Fruit fly (Drosophila melanogaster) whole organism, embryonic: ENCODE results near the gene CG3097.

ENCODE experiments used
- Antp ChIP-seq: fragments of 200-800 bp; sonication (Bioruptor generic); optimal IDR thresholded peaks from 3 replicates; lab custom pipeline; 2016; ENCODE audit warnings: missing biosample characterization, missing genetic modification characterization
- CG10209 ChIP-seq: fragments of 200-800 bp; sonication (Bioruptor generic); optimal IDR thresholded peaks from 3 replicates; lab custom pipeline; 2017; ENCODE audit warnings: missing biosample characterization, mild to moderate bottlenecking, missing genetic modification characterization, missing genetic modification reagents
- CG11695 ChIP-seq: fragments of 200-800 bp; sonication (Bioruptor generic); IDR thresholded peaks from 3 replicates; pipeline ENCODE4 v1.3.6; 2022; ENCODE audit warnings: missing biosample characterization, missing genetic modification characterization
- CG12769 ChIP-seq: fragments of 200-800 bp; sonication (Bioruptor generic); optimal IDR thresholded peaks from 2 replicates; lab custom pipeline; 2019; ENCODE audit warnings: missing biosample characterization, mild to moderate bottlenecking, missing genetic modification characterization, moderate library complexity
- CG13424 ChIP-seq: fragments of 200-800 bp; sonication (Bioruptor generic); optimal IDR thresholded peaks from 2 replicates; lab custom pipeline; 2019; ENCODE audit warnings: missing biosample characterization, mild to moderate bottlenecking, missing genetic modification characterization, moderate library complexity
- CG13894 ChIP-seq: fragments of 200-800 bp; sonication (Bioruptor generic); optimal IDR thresholded peaks from 3 replicates; lab custom pipeline; 2018; ENCODE audit warnings: missing biosample characterization, mild to moderate bottlenecking, missing genetic modification characterization, moderate library complexity
- CG15696 ChIP-seq: fragments of 200-800 bp; sonication (Bioruptor generic); optimal IDR thresholded peaks from 2 replicates; lab custom pipeline; 2019; ENCODE audit warnings: missing biosample characterization, mild to moderate bottlenecking, missing genetic modification characterization, moderate library complexity
- CG17359 ChIP-seq: fragments of 200-800 bp; sonication (Bioruptor generic); optimal IDR thresholded peaks from 3 replicates; lab custom pipeline; 2018; ENCODE audit warnings: missing biosample characterization, mild to moderate bottlenecking, missing genetic modification characterization, moderate library complexity
- CG17912 ChIP-seq: fragments of 200-800 bp; sonication (Bioruptor generic); optimal IDR thresholded peaks from 2 replicates; lab custom pipeline; 2018; ENCODE audit warnings: missing biosample characterization, mild to moderate bottlenecking, missing genetic modification characterization
- CG18764 ChIP-seq: fragments of 200-800 bp; sonication (Bioruptor generic); optimal IDR thresholded peaks from 3 replicates; lab custom pipeline; 2016; ENCODE audit warnings: missing biosample characterization, missing genetic modification characterization
- CG3847 ChIP-seq: fragments of 200-800 bp; sonication (Bioruptor generic); IDR thresholded peaks from 2 replicates; pipeline ENCODE4 v1.3.6; 2022; ENCODE audit warnings: missing biosample characterization, missing genetic modification characterization
- CG3995 ChIP-seq: fragments of 200-800 bp; sonication (Bioruptor generic); optimal IDR thresholded peaks from 3 replicates; lab custom pipeline; 2016; ENCODE audit warnings: missing biosample characterization, missing genetic modification characterization
- CG4854 ChIP-seq: fragments of 200-800 bp; sonication (Bioruptor generic); optimal IDR thresholded peaks from 2 replicates; lab custom pipeline; 2016; ENCODE audit warnings: missing biosample characterization, missing genetic modification characterization, inconsistent platforms
- CG5180 ChIP-seq: fragments of 200-800 bp; sonication (Bioruptor generic); optimal IDR thresholded peaks from 3 replicates; lab custom pipeline; 2017; ENCODE audit warnings: missing biosample characterization, missing genetic modification characterization, mild to moderate bottlenecking, moderate library complexity, missing genetic modification reagents
- CG6175 ChIP-seq: fragments of 200-800 bp; sonication (Bioruptor generic); IDR thresholded peaks from 3 replicates; pipeline ENCODE4 v1.3.6; 2022; ENCODE audit warnings: missing biosample characterization, missing genetic modification characterization
- CG6683 ChIP-seq: fragments of 200-800 bp; sonication (Bioruptor generic); optimal IDR thresholded peaks from 2 replicates; lab custom pipeline; 2017; ENCODE audit warnings: missing biosample characterization, mild to moderate bottlenecking, missing genetic modification characterization, missing genetic modification reagents
- CG8290 ChIP-seq, 3 experiments: fragments of 200-800 bp; sonication (Bioruptor generic); optimal IDR thresholded peaks; 2 replicates each; lab custom pipeline; 2016 to 2019; ENCODE audit warnings: missing biosample characterization in 3 of 3, missing genetic modification characterization in 3 of 3, mild to moderate bottlenecking in 2 of 3, moderate library complexity in 1 of 3
- CG8944 ChIP-seq: fragments of 200-800 bp; sonication (Bioruptor generic); optimal IDR thresholded peaks from 3 replicates; lab custom pipeline; 2016; ENCODE audit warnings: missing biosample characterization, missing genetic modification characterization
- Deaf1 ChIP-seq: fragments of 200-800 bp; optimal IDR thresholded peaks from 3 replicates; lab custom pipeline; 2019; ENCODE audit warnings: missing biosample characterization, mild to moderate bottlenecking, missing genetic modification characterization, moderate library complexity
- HLH4C ChIP-seq: fragments of 200-800 bp; sonication (Bioruptor generic); IDR thresholded peaks from 3 replicates; pipeline ENCODE4 v1.3.6; 2022; ENCODE audit warnings: missing biosample characterization, missing genetic modification characterization; ENCODE audit not compliant: partially characterized antibody
- Hand ChIP-seq: fragments of 200-800 bp; sonication (Bioruptor generic); optimal IDR thresholded peaks from 2 replicates; lab custom pipeline; 2017; ENCODE audit warnings: mild to moderate bottlenecking, missing biosample characterization, missing genetic modification reagents, missing genetic modification characterization
- Hmr ChIP-seq: fragments of 200-800 bp; sonication (Bioruptor generic); optimal IDR thresholded peaks from 3 replicates; lab custom pipeline; 2017; ENCODE audit warnings: mild to moderate bottlenecking, missing biosample characterization, missing genetic modification reagents, missing genetic modification characterization
- Hmx ChIP-seq: fragments of 200-800 bp; sonication (Bioruptor generic); optimal IDR thresholded peaks from 2 replicates; lab custom pipeline; 2016; ENCODE audit warnings: missing biosample characterization, missing genetic modification characterization
- Hr51 ChIP-seq, 2 experiments: fragments of 200-800 bp; sonication (Bioruptor generic); optimal IDR thresholded peaks; 2 replicates in 1 of 2; 3 replicates in 1 of 2; lab custom pipeline; 2016 to 2018; ENCODE audit warnings: missing biosample characterization in 2 of 2, missing genetic modification characterization in 2 of 2, mild to moderate bottlenecking in 1 of 2, moderate library complexity in 1 of 2
- Lhr ChIP-seq: fragments of 200-800 bp; sonication (Bioruptor generic); optimal IDR thresholded peaks from 3 replicates; lab custom pipeline; 2017; ENCODE audit warnings: mild to moderate bottlenecking, missing biosample characterization, missing genetic modification reagents, missing genetic modification characterization
- MBD-R2 ChIP-seq: fragments of 200-800 bp; sonication (Bioruptor generic); IDR thresholded peaks from 2 replicates; pipeline ENCODE4 v1.3.6; 2022; ENCODE audit warnings: missing biosample characterization, missing genetic modification characterization
- Myb ChIP-seq: fragments of 200-800 bp; sonication (Bioruptor generic); optimal IDR thresholded peaks from 2 replicates; lab custom pipeline; 2016; ENCODE audit warnings: missing biosample characterization, missing genetic modification characterization
- Nf-YB ChIP-seq: fragments of 200-800 bp; sonication (Bioruptor generic); optimal IDR thresholded peaks from 3 replicates; lab custom pipeline; 2019; ENCODE audit warnings: missing biosample characterization, mild to moderate bottlenecking, missing genetic modification characterization, moderate library complexity
- Oli ChIP-seq: fragments of 200-800 bp; sonication (Bioruptor generic); optimal IDR thresholded peaks from 2 replicates; lab custom pipeline; 2018; ENCODE audit warnings: missing biosample characterization, mild to moderate bottlenecking, missing genetic modification characterization, moderate library complexity
- Sox102F ChIP-seq: fragments of 200-800 bp; sonication (Bioruptor generic); optimal IDR thresholded peaks from 2 replicates; lab custom pipeline; 2018; ENCODE audit warnings: missing biosample characterization, mild to moderate bottlenecking, missing genetic modification characterization, moderate library complexity
- Ssrp ChIP-seq: fragments of 200-800 bp; sonication (Bioruptor generic); optimal IDR thresholded peaks from 2 replicates; lab custom pipeline; 2018; ENCODE audit warnings: missing biosample characterization, mild to moderate bottlenecking, missing genetic modification characterization, moderate library complexity
- ara ChIP-seq: fragments of 200-800 bp; sonication (Bioruptor generic); IDR thresholded peaks from 2 replicates; pipeline ENCODE4 v1.3.6; 2022; ENCODE audit warnings: missing biosample characterization, missing genetic modification characterization
- dpn ChIP-seq, 2 experiments: fragments of 200-800 bp; sonication (Bioruptor generic); optimal IDR thresholded peaks; 3 replicates each; lab custom pipeline; 2016; ENCODE audit warnings: missing biosample characterization in 2 of 2, missing genetic modification characterization in 2 of 2
- gfzf ChIP-seq: fragments of 200-800 bp; sonication (Bioruptor generic); optimal IDR thresholded peaks from 2 replicates; lab custom pipeline; 2016; ENCODE audit warnings: missing biosample characterization, mild to moderate bottlenecking, missing genetic modification characterization, moderate library complexity
- kah ChIP-seq: fragments of 200-800 bp; sonication (Bioruptor generic); optimal IDR thresholded peaks from 2 replicates; lab custom pipeline; 2018; ENCODE audit warnings: missing biosample characterization, mild to moderate bottlenecking, missing genetic modification characterization
- nau ChIP-seq: fragments of 200-800 bp; sonication (Bioruptor generic); optimal IDR thresholded peaks from 3 replicates; lab custom pipeline; 2017; ENCODE audit warnings: missing biosample characterization, mild to moderate bottlenecking, missing genetic modification characterization, missing genetic modification reagents
- nom ChIP-seq: fragments of 200-800 bp; sonication (Bioruptor generic); optimal IDR thresholded peaks from 2 replicates; lab custom pipeline; 2017; ENCODE audit warnings: missing biosample characterization, missing genetic modification characterization, mild to moderate bottlenecking, moderate library complexity, missing genetic modification reagents
- odd ChIP-seq: fragments of 200-800 bp; sonication (Bioruptor generic); optimal IDR thresholded peaks from 2 replicates; lab custom pipeline; 2017; ENCODE audit warnings: missing biosample characterization, mild to moderate bottlenecking, missing genetic modification characterization
- org-1 ChIP-seq: fragments of 200-800 bp; sonication (Bioruptor generic); optimal IDR thresholded peaks from 2 replicates; lab custom pipeline; 2017; ENCODE audit warnings: missing biosample characterization, missing genetic modification characterization
- pb ChIP-seq: fragments of 200-800 bp; sonication (Bioruptor generic); optimal IDR thresholded peaks from 3 replicates; lab custom pipeline; 2016; ENCODE audit warnings: missing biosample characterization, missing genetic modification characterization
- pros ChIP-seq: fragments of 200-800 bp; sonication (Bioruptor generic); optimal IDR thresholded peaks from 3 replicates; lab custom pipeline; 2019; ENCODE audit warnings: missing biosample characterization, mild to moderate bottlenecking, missing genetic modification characterization, moderate library complexity
- ranshi ChIP-seq: fragments of 200-800 bp; sonication (Bioruptor generic); IDR thresholded peaks from 2 replicates; pipeline ENCODE4 v1.3.6; 2022; ENCODE audit warnings: missing biosample characterization, missing genetic modification characterization
- run ChIP-seq: fragments of 200-800 bp; sonication (Bioruptor generic); optimal IDR thresholded peaks from 3 replicates; lab custom pipeline; 2018; ENCODE audit warnings: missing biosample characterization, mild to moderate bottlenecking, missing genetic modification characterization
- sr ChIP-seq: fragments of 200-800 bp; sonication (Bioruptor generic); IDR thresholded peaks from 3 replicates; pipeline ENCODE4 v1.3.6; 2022; ENCODE audit warnings: missing biosample characterization, missing genetic modification characterization
- tio ChIP-seq: fragments of 200-800 bp; sonication (Bioruptor generic); optimal IDR thresholded peaks from 2 replicates; lab custom pipeline; 2017; ENCODE audit warnings: missing biosample characterization, missing genetic modification characterization, inconsistent platforms
- tx ChIP-seq: fragments of 200-800 bp; sonication (Bioruptor generic); optimal IDR thresholded peaks from 2 replicates; lab custom pipeline; 2016; ENCODE audit warnings: missing biosample characterization, missing genetic modification characterization
- z ChIP-seq: fragments of 200-800 bp; sonication (Bioruptor generic); IDR thresholded peaks from 3 replicates; pipeline ENCODE4 v1.3.6; 2022; ENCODE audit warnings: missing biosample characterization, missing genetic modification characterization

Gene CG3097

dm6 chrX:5735268-5735941, 35.2 kb downstream of the CG3097 start (continued):
- TF ChIP-seq Hr51 (GFP tag; optimal IDR thresholded peaks at IDR 0.05; lab: Kevin White, UChicago) (peak; percentile 22 to 84), CG17912 (GFP tag; lab: Kevin White, UChicago) (no peak), Antp (peak; percentile 43), pros (GFP tag; lab: Kevin White, UChicago) (no peak), CG18764 (GFP tag; lab: Kevin White, UChicago) (peak; percentile 26), CG13424 (tag; lab: Kevin White, UChicago) (peak; percentile 84), z (GFP tag; lab: Robert Waterston, UW) (no peak), odd (GFP tag; lab: Kevin White, UChicago) (peak; percentile 50), CG17359 (peak; percentile 82), nau (GFP tag; lab: Kevin White, UChicago) (peak; percentile 31), sr (GFP tag; lab: Robert Waterston, UW) (0 out of 3 replicates have a peak, but pooled peaks have one; percentile 42), Myb (GFP tag; lab: Kevin White, UChicago) (peak; percentile 18), CG3995 (GFP tag; lab: Kevin White, UChicago) (peak; percentile 8), CG10209 (peak; percentile 64), ara (GFP tag; lab: Robert Waterston, UW) (peak; percentile 77), CG8944 (GFP tag; lab: Kevin White, UChicago) (no peak), CG3847 (peak; percentile 72), CG6175 (GFP tag; lab: Robert Waterston, UW) (0 out of 3 replicates have a peak, but pooled peaks have one; percentile 25), pb (no peak), Hand (GFP tag; lab: Kevin White, UChicago) (peak; percentile 59), kah (GFP tag; lab: Kevin White, UChicago) (peak; percentile 43), CG15696 (peak; percentile 9), ranshi (GFP tag; lab: Robert Waterston, UW) (peak; percentile 73), org-1 (GFP tag; lab: Kevin White, UChicago) (peak; percentile 74), CG13894 (tag; lab: Kevin White, UChicago) (peak; percentile 23), Oli (tag; lab: Kevin White, UChicago) (peak; percentile 86), Deaf1 (tag; lab: Kevin White, UChicago) (peak; percentile 42), nom (peak; percentile 51), MBD-R2 (GFP tag; lab: Robert Waterston, UW) (peak; percentile 47; the same call in 1 of the 2 replicates), CG8290 (GFP tag; optimal IDR thresholded peaks at IDR 0.05; lab: Kevin White, UChicago) (peak; percentile 3), CG8290 (tag; optimal IDR thresholded peaks at IDR 0.05; lab: Kevin White, UChicago) (peak in 1 of 2 experiments; percentile 85), run (tag; lab: Kevin White, UChicago) (peak; percentile 25), CG4854 (peak; percentile 54), tio (GFP tag; lab: Kevin White, UChicago) (peak; percentile 62), Sox102F (GFP tag; lab: Kevin White, UChicago) (peak; percentile 88), tx (GFP tag; lab: Kevin White, UChicago) (peak; percentile 7), Hmr (GFP tag; lab: Kevin White, UChicago) (peak; percentile 77), Lhr (GFP tag; lab: Kevin White, UChicago) (no peak), Ssrp (tag; lab: Kevin White, UChicago) (peak; percentile 75), Nf-YB (GFP tag; lab: Kevin White, UChicago) (peak; percentile 50), HLH4C (GFP tag; lab: Robert Waterston, UW) (no peak), CG12769 (tag; lab: Kevin White, UChicago) (peak; percentile 86), gfzf (GFP tag; lab: Kevin White, UChicago) (no peak), CG6683 (GFP tag; lab: Kevin White, UChicago) (peak; percentile 29), CG5180 (GFP tag; lab: Kevin White, UChicago) (peak; percentile 35), Hmx (GFP tag; lab: Kevin White, UChicago) (peak; percentile 55), dpn (GFP tag; optimal IDR thresholded peaks at IDR 0.05; lab: Kevin White, UChicago) (peak; percentile 55 to 82), CG11695 (GFP tag; lab: Robert Waterston, UW) (peak; percentile 74)
